Fruit fly (Drosophila melanogaster) whole organism, embryonic: Measurements from ENCODE around the gene caps.

Experiments
- Abd-B ChIP-seq: fragments of 200-800 bp; sonication (Bioruptor generic); optimal IDR thresholded peaks from 2 replicates; lab custom pipeline; 2018; ENCODE audit warnings: missing biosample characterization, mild to moderate bottlenecking, missing genetic modification characterization, moderate library complexity
- Asciz ChIP-seq: fragments of 200-800 bp; sonication (Bioruptor generic); optimal IDR thresholded peaks from 2 replicates; lab custom pipeline; 2017; ENCODE audit warnings: missing biosample characterization, mild to moderate bottlenecking, missing genetic modification characterization, missing genetic modification reagents
- Atf3 ChIP-seq: fragments of 200-800 bp; sonication (Bioruptor generic); optimal IDR thresholded peaks from 3 replicates; lab custom pipeline; 2016; ENCODE audit warnings: missing biosample characterization, missing genetic modification characterization
- CG31224 ChIP-seq: fragments of 200-800 bp; sonication (Bioruptor generic); IDR thresholded peaks from 2 replicates; pipeline ENCODE4 v1.3.6; 2022; ENCODE audit warnings: missing biosample characterization, missing genetic modification characterization
- Poxn ChIP-seq: fragments of 200-800 bp; sonication (Bioruptor generic); IDR thresholded peaks from 2 replicates; pipeline ENCODE4 v1.3.6; 2022; ENCODE audit warnings: missing biosample characterization, missing genetic modification characterization
- Scr ChIP-seq: fragments of 200-800 bp; sonication (Bioruptor generic); IDR thresholded peaks from 2 replicates; pipeline ENCODE4 v1.3.6; 2022; ENCODE audit warnings: missing biosample characterization, missing genetic modification characterization; ENCODE audit not compliant: partially characterized antibody
- gfzf ChIP-seq: fragments of 200-800 bp; sonication (Bioruptor generic); optimal IDR thresholded peaks from 2 replicates; lab custom pipeline; 2016; ENCODE audit warnings: missing biosample characterization, mild to moderate bottlenecking, missing genetic modification characterization, moderate library complexity
- twi ChIP-seq: fragments of 200-800 bp; optimal IDR thresholded peaks from 2 replicates; lab custom pipeline; 2019; ENCODE audit warnings: missing biosample characterization, mild to moderate bottlenecking, missing genetic modification characterization, moderate library complexity

- TF ChIP-seq gfzf (GFP tag; lab: Kevin White, UChicago) (no peak), twi (tag; lab: Kevin White, UChicago) (peak; percentile 51), Abd-B (GFP tag; lab: Kevin White, UChicago) (no peak), CG31224 (no peak), Asciz (GFP tag; lab: Kevin White, UChicago) (no peak), Poxn (GFP tag; lab: Robert Waterston, UW) (no peak), Atf3 (GFP tag; lab: Kevin White, UChicago) (no peak), Scr (GFP tag; lab: Robert Waterston, UW) (no peak)
Measured at dm6 chr3L:13231189-13231588, 2.7 kb downstream of the caps start.
